Worm (Caenorhabditis elegans) whole organism, L1 larva: ENCODE measurements around the gene T11B7.5.
A peak's percentile ranks its signal among the peaks of the same experiment; 100 is the strongest.

Experiments
- C04F5.9 ChIP-seq: sonication (generic microtip); optimal IDR thresholded peaks from 2 replicates; lab custom pipeline; 2016; ENCODE audit warnings: missing genetic modification characterization, missing compliant biosample characterization
- Y116A8C.19 ChIP-seq: sonication (generic microtip); optimal IDR thresholded peaks from 2 replicates; lab custom pipeline; 2016; ENCODE audit warnings: missing compliant biosample characterization, missing genetic modification characterization, borderline replicate concordance
- blmp-1 ChIP-seq: fragments of 150-350 bp; optimal IDR thresholded peaks from 2 replicates; lab custom pipeline; 2014; ENCODE audit warnings: missing biosample characterization, missing genetic modification characterization
- ceh-88 ChIP-seq: fragments of 200-800 bp; sonication (Bioruptor generic); IDR thresholded peaks from 2 replicates; pipeline ENCODE4 v1.3.6; 2022; ENCODE audit warnings: missing genetic modification characterization, missing compliant biosample characterization
- ces-1 ChIP-seq: fragments of 150-350 bp; optimal IDR thresholded peaks from 2 replicates; lab custom pipeline; 2014; ENCODE audit warnings: missing biosample characterization, missing genetic modification reagents, missing genetic modification characterization
- dsc-1 ChIP-seq: sonication (generic microtip); optimal IDR thresholded peaks from 2 replicates; lab custom pipeline; 2016; ENCODE audit warnings: mild to moderate bottlenecking, missing genetic modification characterization, missing compliant biosample characterization
- efl-1 ChIP-seq, 4 experiments: fragments of 150-350 bp; optimal IDR thresholded peaks in 3 of 4; peaks in 1 of 4; 1 replicate in 1 of 4; 2 replicates in 3 of 4; lab custom pipeline; 2014; ENCODE audit warnings: missing biosample characterization in 2 of 4, missing genetic modification characterization in 2 of 4, missing genetic modification reagents in 2 of 4
- efl-3 ChIP-seq: fragments of 200-800 bp; sonication (Bioruptor generic); optimal IDR thresholded peaks from 2 replicates; lab custom pipeline; 2018; ENCODE audit warnings: mild to moderate bottlenecking, missing genetic modification characterization, missing compliant biosample characterization
- egl-27 ChIP-seq, 2 experiments: fragments of 150-350 bp in 1 of 2; sonication (generic microtip); optimal IDR thresholded peaks; 3 replicates each; lab custom pipeline; 2017 to 2018; ENCODE audit warnings: missing biosample characterization in 2 of 2, missing genetic modification characterization in 2 of 2, missing genetic modification reagents in 2 of 2
- elt-3 ChIP-seq, 6 experiments: fragments of 150-350 bp in 1 of 6; sonication (generic microtip); optimal IDR thresholded peaks; 2 replicates each; lab custom pipeline; 2017 to 2018; ENCODE audit warnings: missing biosample characterization in 6 of 6, missing genetic modification characterization in 6 of 6, inconsistent platforms in 1 of 6
- fos-1 ChIP-seq: fragments of 150-350 bp; optimal IDR thresholded peaks from 2 replicates; lab custom pipeline; 2014; ENCODE audit warnings: missing biosample characterization, missing genetic modification characterization
- hlh-17 ChIP-seq: fragments of 200-800 bp; sonication (Bioruptor generic); optimal IDR thresholded peaks from 2 replicates; lab custom pipeline; 2018; ENCODE audit warnings: missing genetic modification characterization, mild to moderate bottlenecking, missing compliant biosample characterization, moderate library complexity, borderline replicate concordance
- hpl-2 ChIP-seq: fragments of 150-350 bp; optimal IDR thresholded peaks from 2 replicates; lab custom pipeline; 2014; ENCODE audit warnings: missing biosample characterization, missing genetic modification reagents, missing genetic modification characterization
- irx-1 ChIP-seq: sonication (generic microtip); optimal IDR thresholded peaks from 2 replicates; lab custom pipeline; 2016; ENCODE audit warnings: missing genetic modification characterization, missing compliant biosample characterization
- lin-13 ChIP-seq: fragments of 150-350 bp; optimal IDR thresholded peaks from 2 replicates; lab custom pipeline; 2014; ENCODE audit warnings: missing biosample characterization, missing genetic modification reagents, missing genetic modification characterization
- lin-15B ChIP-seq: fragments of 150-350 bp; sonication (generic microtip); optimal IDR thresholded peaks from 3 replicates; lab custom pipeline; 2014; ENCODE audit warnings: missing biosample characterization, missing genetic modification characterization
- lin-39 ChIP-seq: fragments of 150-350 bp; optimal IDR thresholded peaks from 2 replicates; lab custom pipeline; 2014; ENCODE audit warnings: missing biosample characterization, missing genetic modification reagents, missing genetic modification characterization
- lir-3 ChIP-seq: sonication (generic microtip); optimal IDR thresholded peaks from 2 replicates; lab custom pipeline; 2016; ENCODE audit warnings: mild to moderate bottlenecking, missing genetic modification characterization, moderate library complexity, missing compliant biosample characterization; ENCODE audit not compliant: poor library complexity
- mdl-1 ChIP-seq, 2 experiments: fragments of 150-350 bp; optimal IDR thresholded peaks; 2 replicates each; lab custom pipeline; 2014 to 2017; ENCODE audit warnings: missing biosample characterization in 2 of 2, missing genetic modification characterization in 2 of 2, inconsistent platforms in 1 of 2
- mef-2 ChIP-seq: fragments of 150-350 bp; optimal IDR thresholded peaks from 2 replicates; lab custom pipeline; 2014; ENCODE audit warnings: missing biosample characterization, missing genetic modification characterization
- mep-1 ChIP-seq: fragments of 150-350 bp; optimal IDR thresholded peaks from 2 replicates; lab custom pipeline; 2014; ENCODE audit warnings: missing biosample characterization, missing genetic modification characterization
- nhr-11 ChIP-seq: fragments of 150-350 bp; optimal IDR thresholded peaks from 2 replicates; lab custom pipeline; 2014; ENCODE audit warnings: missing biosample characterization, missing genetic modification characterization
- nhr-28 ChIP-seq: fragments of 150-350 bp; optimal IDR thresholded peaks from 2 replicates; lab custom pipeline; 2014; ENCODE audit warnings: missing biosample characterization, missing genetic modification characterization
- nhr-47 ChIP-seq: sonication (generic microtip); optimal IDR thresholded peaks from 2 replicates; lab custom pipeline; 2016; ENCODE audit warnings: mild to moderate bottlenecking, missing genetic modification characterization, moderate library complexity, missing compliant biosample characterization
- nhr-77 ChIP-seq: fragments of 150-350 bp; optimal IDR thresholded peaks from 2 replicates; lab custom pipeline; 2014; ENCODE audit warnings: missing biosample characterization, missing genetic modification characterization
- nhr-84 ChIP-seq: sonication (generic microtip); optimal IDR thresholded peaks from 2 replicates; lab custom pipeline; 2017; ENCODE audit warnings: missing biosample characterization, missing genetic modification characterization
- nhr-90 ChIP-seq: sonication (generic microtip); optimal IDR thresholded peaks from 2 replicates; lab custom pipeline; 2016; ENCODE audit warnings: mild to moderate bottlenecking, missing genetic modification characterization, missing compliant biosample characterization; ENCODE audit not compliant: poor library complexity
- pag-3 ChIP-seq: sonication (generic microtip); optimal IDR thresholded peaks from 2 replicates; lab custom pipeline; 2017; ENCODE audit warnings: missing genetic modification characterization, mild to moderate bottlenecking, missing compliant biosample characterization, antibody characterized with exemption, borderline replicate concordance; ENCODE audit not compliant: insufficient read depth
- snpc-4 ChIP-seq: fragments of 150-350 bp; optimal IDR thresholded peaks from 2 replicates; lab custom pipeline; 2014; ENCODE audit warnings: missing biosample characterization, missing genetic modification characterization
- sptf-1 ChIP-seq: fragments of 150-350 bp; optimal IDR thresholded peaks from 2 replicates; lab custom pipeline; 2014; ENCODE audit warnings: missing biosample characterization, missing genetic modification characterization
- sup-37 ChIP-seq: fragments of 200-800 bp; sonication (Bioruptor generic); optimal IDR thresholded peaks from 2 replicates; lab custom pipeline; 2018; ENCODE audit warnings: mild to moderate bottlenecking, missing genetic modification characterization, missing compliant biosample characterization
- tlp-1 ChIP-seq: fragments of 150-350 bp; optimal IDR thresholded peaks from 2 replicates; lab custom pipeline; 2014; ENCODE audit warnings: missing biosample characterization, missing genetic modification characterization
- unc-98 ChIP-seq: fragments of 200-800 bp; sonication (Bioruptor generic); IDR thresholded peaks from 2 replicates; pipeline ENCODE4 v1.3.6; 2022; ENCODE audit warnings: missing genetic modification characterization, missing compliant biosample characterization
- zip-4 ChIP-seq: fragments of 200-800 bp; sonication (Bioruptor generic); optimal IDR thresholded peaks from 2 replicates; lab custom pipeline; 2018; ENCODE audit warnings: mild to moderate bottlenecking, missing genetic modification characterization, moderate library complexity, missing compliant biosample characterization

The T11B7.5 gene

DNA sequence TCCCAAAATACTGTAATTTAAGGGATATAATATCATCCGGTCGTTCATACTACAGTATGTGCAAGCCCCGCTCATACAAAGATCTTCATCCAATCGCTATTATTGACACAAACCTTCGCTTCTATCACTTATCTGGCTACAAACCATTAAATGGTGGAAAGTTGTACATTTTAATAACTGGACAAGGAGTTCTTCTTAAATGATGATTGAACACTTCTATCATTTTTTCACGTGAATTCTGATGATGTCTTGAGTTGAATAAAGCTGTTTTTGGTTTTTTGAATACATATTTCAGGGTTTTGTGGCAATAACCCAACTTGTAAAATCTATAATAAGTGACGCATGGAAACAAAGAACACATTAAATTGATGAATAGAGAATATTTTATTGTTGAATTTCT lies 33.3 kb downstream of the T11B7.5 start (continued):
- TF ChIP-seq lir-3 (tag; lab: Kevin White, UChicago) = no peak
- TF ChIP-seq blmp-1 (tag; lab: Kevin White, UChicago) = no peak
- no peak for TF ChIP-seq fos-1
- no peak for TF ChIP-seq zip-4 (GFP tag; lab: Kevin White, UChicago)
- no peak for TF ChIP-seq mef-2 (tag; lab: Kevin White, UChicago)
- no peak for TF ChIP-seq egl-27 (tag; optimal IDR thresholded peaks at IDR 0.05; lab: Kevin White, UChicago)
- no peak for TF ChIP-seq sup-37 (GFP tag; lab: Kevin White, UChicago)
- TF ChIP-seq, all 84 proteins: peak for 7

DNA sequence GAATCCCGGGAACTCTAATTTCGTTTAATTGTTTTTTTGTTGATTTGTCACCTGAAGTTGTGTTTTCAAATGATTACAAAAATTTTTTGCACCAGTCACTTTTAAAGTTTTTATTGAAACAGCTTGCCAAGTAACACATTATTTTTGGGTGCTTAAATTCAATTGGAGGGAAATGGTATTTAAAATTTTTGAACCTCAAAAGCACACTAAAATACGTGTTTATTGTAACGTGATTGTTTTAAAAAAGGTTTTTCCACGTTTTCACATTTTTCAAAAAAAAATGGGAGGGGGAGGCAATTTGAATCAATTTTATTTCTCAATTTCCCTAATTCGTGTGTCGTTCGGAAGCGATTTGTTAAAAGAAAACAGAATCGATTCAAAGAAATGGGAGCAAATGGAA lies 34.7 kb downstream of the T11B7.5 start, which contains the start of gene T28C6.5:
Gene T28C6.5 (plus strand): TSS at position 301 of the 400 bp plus-strand sequence.
- TF ChIP-seq nhr-84 (tag; lab: Kevin White, UChicago) (no peak), zip-4 (GFP tag; lab: Kevin White, UChicago) (no peak), tlp-1 (tag; lab: Kevin White, UChicago) (no peak), mef-2 (tag; lab: Kevin White, UChicago) (no peak), Y116A8C.19 (tag; lab: Kevin White, UChicago) (no peak), nhr-47 (no peak)

DNA sequence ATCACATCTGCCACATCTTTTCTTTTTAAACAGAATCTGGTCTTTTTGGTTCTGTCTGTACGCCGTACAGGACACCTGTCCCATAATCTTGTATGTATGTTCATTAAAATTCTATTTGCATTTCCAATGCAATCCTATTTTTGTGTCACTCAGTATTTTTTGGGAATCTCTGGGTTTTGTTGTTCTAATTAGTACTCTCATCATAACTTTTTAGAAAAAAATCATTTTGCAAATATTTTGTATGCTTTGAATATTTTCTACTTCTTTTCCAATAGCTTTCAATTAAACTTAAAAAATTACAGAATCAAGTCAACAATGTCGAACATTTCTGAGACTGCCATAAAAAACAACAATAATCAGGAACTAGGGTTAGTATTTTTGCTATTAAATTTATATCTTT lies 35.8 kb downstream of the T11B7.5 start, which contains the start of gene T28C6.3:
Gene T28C6.3 (plus strand): TSS at position 301 of the 400 bp plus-strand sequence.
- TF ChIP-seq efl-1 (optimal IDR thresholded peaks at IDR 0.05; lab: Kevin White, UChicago) = no peak
- peak in 1 of 2 experiments; percentile 9 for TF ChIP-seq efl-1 (GFP tag; optimal IDR thresholded peaks at IDR 0.05 in 1 of 2; lab: Kevin White, UChicago)
- no peak for TF ChIP-seq C04F5.9

DNA sequence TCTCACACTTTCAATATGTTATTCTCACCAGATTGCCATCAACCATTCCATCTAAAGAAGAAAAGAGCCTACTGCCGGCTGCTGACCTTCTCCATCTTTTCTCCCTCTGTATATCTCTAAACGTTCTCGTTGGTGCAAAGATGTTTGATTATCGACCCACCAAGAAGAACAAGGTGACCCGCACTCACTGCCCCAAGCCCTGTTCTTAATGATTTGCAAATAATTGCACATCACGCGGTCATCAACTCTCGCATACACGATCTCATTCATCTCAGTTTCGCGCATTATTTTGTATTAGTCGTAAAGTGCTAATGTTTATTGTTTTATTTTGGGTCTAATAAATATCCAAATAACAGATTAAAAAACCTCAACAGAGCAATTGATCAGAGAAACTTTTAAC lies 36.4 kb downstream of the T11B7.5 start:
- TF ChIP-seq nhr-11 (tag; lab: Kevin White, UChicago) (no peak), elt-3 (tag; optimal IDR thresholded peaks at IDR 0.05; lab: Kevin White, UChicago) (no peak), irx-1 (no peak), snpc-4 (tag; lab: Kevin White, UChicago) (no peak), lin-39 (no peak), nhr-77 (tag; lab: Kevin White, UChicago) (no peak), fos-1 (no peak), hlh-17 (no peak), ces-1 (GFP tag; lab: Kevin White, UChicago) (no peak)
- TF ChIP-seq, all 84 proteins: peak for 0

DNA sequence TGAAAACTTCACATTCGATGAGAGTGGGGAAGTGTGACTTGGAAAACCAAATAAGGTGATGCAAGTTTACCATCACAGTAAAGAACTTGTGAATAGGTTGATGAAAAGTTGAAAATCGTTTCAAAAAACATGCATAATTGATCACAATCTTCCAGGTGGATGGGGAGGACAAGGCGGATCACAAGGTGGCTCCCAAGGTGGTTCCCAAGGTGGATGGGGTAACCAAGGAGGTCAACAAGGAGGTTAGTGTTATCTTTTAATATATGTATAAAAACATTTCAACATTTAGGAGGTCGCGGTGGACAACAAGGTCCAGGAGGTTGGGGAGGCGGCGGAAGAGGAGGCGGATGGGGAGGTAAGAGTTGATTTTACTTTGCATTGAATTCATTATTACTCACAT lies 38.2 kb downstream of the T11B7.5 start, which contains the start of gene T28C6.10:
Gene T28C6.10 (plus strand): TSS at position 301 of the 400 bp plus-strand sequence.
- TF ChIP-seq pag-3 (tag; lab: Kevin White, UChicago) (no peak), lin-13 (no peak), lin-15B (no peak), dsc-1 (tag; lab: Kevin White, UChicago) (no peak), unc-98 (GFP tag; lab: Robert Waterston, UW) (no peak), irx-1 (no peak), nhr-28 (tag; lab: Kevin White, UChicago) (no peak), nhr-90 (no peak), nhr-77 (tag; lab: Kevin White, UChicago) (no peak), hlh-17 (no peak), sptf-1 (no peak), efl-3 (GFP tag; lab: Kevin White, UChicago) (no peak), efl-1 (optimal IDR thresholded peaks at IDR 0.05; lab: Kevin White, UChicago) (no peak), efl-1 (GFP tag; optimal IDR thresholded peaks at IDR 0.05 in 1 of 2; lab: Kevin White, UChicago) (no peak), mdl-1 (tag; optimal IDR thresholded peaks at IDR 0.05; lab: Kevin White, UChicago) (no peak), mep-1 (no peak), ceh-88 (GFP tag; lab: Robert Waterston, UW) (no peak), hpl-2 (GFP tag; lab: Kevin White, UChicago) (no peak)
- TF ChIP-seq, all 84 proteins: peak for 0
